Worm (Caenorhabditis elegans) whole organism, early embryonic: ENCODE results near the gene ZK354.8.
"Not testable (repeated sequence)": the region's sequence is repeated elsewhere in the genome, so short reads cannot be mapped to it uniquely, and the experiment has no call there.

Experiments
- B0310.2 ChIP-seq: sonication (generic microtip); optimal IDR thresholded peaks from 2 replicates; lab custom pipeline; 2016; ENCODE audit warnings: mild to moderate bottlenecking, missing genetic modification characterization, missing compliant biosample characterization
- F13C5.2 ChIP-seq: sonication (generic microtip); optimal IDR thresholded peaks from 2 replicates; lab custom pipeline; 2017; ENCODE audit warnings: mild to moderate bottlenecking, missing genetic modification characterization, inconsistent platforms, missing compliant biosample characterization
- aly-1 ChIP-seq: sonication (generic microtip); optimal IDR thresholded peaks from 2 replicates; lab custom pipeline; 2016; ENCODE audit warnings: missing genetic modification characterization, missing compliant biosample characterization
- ama-1 ChIP-seq: fragments of 150-350 bp; optimal IDR thresholded peaks from 2 replicates; lab custom pipeline; 2014
- ceh-13 ChIP-seq: fragments of 200-800 bp; sonication (Bioruptor generic); optimal IDR thresholded peaks from 2 replicates; lab custom pipeline; 2018; ENCODE audit warnings: mild to moderate bottlenecking, missing genetic modification characterization, missing compliant biosample characterization
- ceh-36 ChIP-seq: sonication (generic microtip); optimal IDR thresholded peaks from 2 replicates; lab custom pipeline; 2016; ENCODE audit warnings: missing genetic modification characterization, inconsistent platforms, missing compliant biosample characterization
- ets-7 ChIP-seq: sonication (generic microtip); optimal IDR thresholded peaks from 2 replicates; lab custom pipeline; 2016; ENCODE audit warnings: missing genotype, missing genetic modification characterization, missing compliant biosample characterization
- flt-1 ChIP-seq: fragments of 200-800 bp; sonication (Bioruptor generic); IDR thresholded peaks from 2 replicates; pipeline ENCODE4 v1.3.6; 2022; ENCODE audit warnings: missing genetic modification characterization, missing compliant biosample characterization
- hmbx-1 ChIP-seq: sonication (generic microtip); optimal IDR thresholded peaks from 2 replicates; lab custom pipeline; 2016; ENCODE audit warnings: mild to moderate bottlenecking, missing genetic modification characterization, missing compliant biosample characterization
- hmg-4 ChIP-seq: fragments of 200-800 bp; sonication (Bioruptor generic); optimal IDR thresholded peaks from 2 replicates; lab custom pipeline; 2018; ENCODE audit warnings: mild to moderate bottlenecking, missing genetic modification characterization, missing compliant biosample characterization
- hnd-1 ChIP-seq: sonication (generic microtip); optimal IDR thresholded peaks from 2 replicates; lab custom pipeline; 2016; ENCODE audit warnings: missing genetic modification characterization, missing compliant biosample characterization
- pes-1 ChIP-seq: fragments of 200-800 bp; sonication (Bioruptor generic); IDR thresholded peaks from 2 replicates; pipeline ENCODE4 v1.3.6; 2022; ENCODE audit warnings: missing genetic modification reagents, missing genetic modification characterization, missing compliant biosample characterization
- scrt-1 ChIP-seq: fragments of 200-800 bp; sonication (Bioruptor generic); IDR thresholded peaks from 2 replicates; pipeline ENCODE4 v1.3.6; 2022; ENCODE audit warnings: missing genetic modification characterization, missing compliant biosample characterization
- sea-1 ChIP-seq: fragments of 200-800 bp; sonication (Bioruptor generic); conservative IDR thresholded peaks from 2 replicates; pipeline ENCODE4 v1.3.6; 2022; ENCODE audit warnings: missing genetic modification characterization, missing compliant biosample characterization
- tbx-11 ChIP-seq: fragments of 200-800 bp; sonication (Bioruptor generic); IDR thresholded peaks from 2 replicates; pipeline ENCODE4 v1.3.6; 2022; ENCODE audit warnings: missing genetic modification characterization, missing compliant biosample characterization
- tbx-37 ChIP-seq: fragments of 200-800 bp; sonication (Bioruptor generic); conservative IDR thresholded peaks from 2 replicates; pipeline ENCODE4 v1.3.6; 2022; ENCODE audit warnings: missing genetic modification reagents, missing genetic modification characterization, missing compliant biosample characterization
- tra-4 ChIP-seq: sonication (generic microtip); optimal IDR thresholded peaks from 2 replicates; lab custom pipeline; 2017; ENCODE audit warnings: missing genetic modification characterization, missing compliant biosample characterization

ZK354.8 gene

DNA sequence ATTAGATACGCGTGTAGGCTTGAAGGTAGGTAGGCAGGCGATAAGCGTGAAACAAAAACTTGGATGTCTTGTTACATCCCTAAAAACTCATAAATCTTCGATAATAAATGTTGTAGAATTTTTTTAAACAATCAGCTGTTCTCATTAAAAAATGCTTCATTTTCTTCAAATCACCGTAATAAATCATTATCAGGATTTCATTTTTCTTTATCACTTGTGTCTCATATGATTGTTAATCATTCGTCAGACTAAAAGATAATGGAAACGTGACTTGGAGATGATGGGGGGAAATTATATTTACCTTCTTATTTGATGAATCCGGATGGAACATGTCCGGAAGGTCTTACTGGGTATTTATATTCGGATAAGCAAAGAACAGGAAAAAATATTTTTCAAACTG lies 27.5 kb upstream of the ZK354.8 start:
- TF ChIP-seq hmbx-1 (tag; lab: Kevin White, UChicago) (no peak), ets-7 (tag; lab: Kevin White, UChicago) (no peak), pes-1 (GFP tag; lab: Robert Waterston, UW) (no peak), aly-1 (tag; lab: Kevin White, UChicago) (no peak), tbx-37 (GFP tag; lab: Robert Waterston, UW) (no peak), tbx-11 (GFP tag; lab: Robert Waterston, UW) (no peak), F13C5.2 (no peak), B0310.2 (tag; lab: Kevin White, UChicago) (no peak), sea-1 (GFP tag; lab: Robert Waterston, UW) (no peak), scrt-1 (no peak), ceh-36 (tag; lab: Kevin White, UChicago) (no peak)

- TF ChIP-seq sea-1 (GFP tag; lab: Robert Waterston, UW): no peak
- TF ChIP-seq tra-4: no peak
- no peak for TF ChIP-seq aly-1 (tag; lab: Kevin White, UChicago)
- TF ChIP-seq flt-1 (GFP tag; lab: Robert Waterston, UW): no peak
Observed at ce11 chrIV:5332178-5332577, 26.2 kb upstream of the ZK354.8 start, which contains the start of gene Y4C6B.3. Y4C6B.3 (plus strand) TSS chrIV:5332478.

DNA sequence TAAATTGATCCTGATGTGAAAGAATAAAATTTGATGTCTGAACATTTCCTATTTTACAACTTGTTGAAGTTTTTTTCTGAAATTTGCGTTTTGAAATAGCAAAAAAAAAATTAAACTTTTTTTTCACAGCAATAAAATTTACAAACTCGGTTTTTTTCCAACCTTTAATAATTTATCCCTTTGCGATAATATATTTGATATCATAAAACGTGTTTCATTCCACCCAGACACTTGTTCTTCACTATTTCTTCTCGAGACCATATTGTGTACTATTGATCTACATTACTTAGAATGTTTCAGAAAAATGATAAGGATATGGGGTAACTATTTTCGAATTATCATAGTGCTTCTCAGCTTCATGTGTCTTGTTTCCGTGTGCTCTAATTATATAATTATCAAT lies 20.2 kb upstream of the ZK354.8 start, which contains the start of gene Y4C6B.4:
TSS of gene Y4C6B.4 (plus strand) at position 301 of the 400 bp plus-strand sequence.
- no peak for TF ChIP-seq aly-1 (tag; lab: Kevin White, UChicago)
- no peak for TF ChIP-seq ceh-36 (tag; lab: Kevin White, UChicago)
- no peak for TF ChIP-seq tra-4
- TF ChIP-seq ets-7 (tag; lab: Kevin White, UChicago): no peak
- no peak for TF ChIP-seq flt-1 (GFP tag; lab: Robert Waterston, UW)
- TF ChIP-seq ama-1 (lab: Kevin White, UChicago): no peak
- TF ChIP-seq scrt-1: no peak
- no peak for TF ChIP-seq tbx-11 (GFP tag; lab: Robert Waterston, UW)
- no peak for TF ChIP-seq pes-1 (GFP tag; lab: Robert Waterston, UW)

DNA sequence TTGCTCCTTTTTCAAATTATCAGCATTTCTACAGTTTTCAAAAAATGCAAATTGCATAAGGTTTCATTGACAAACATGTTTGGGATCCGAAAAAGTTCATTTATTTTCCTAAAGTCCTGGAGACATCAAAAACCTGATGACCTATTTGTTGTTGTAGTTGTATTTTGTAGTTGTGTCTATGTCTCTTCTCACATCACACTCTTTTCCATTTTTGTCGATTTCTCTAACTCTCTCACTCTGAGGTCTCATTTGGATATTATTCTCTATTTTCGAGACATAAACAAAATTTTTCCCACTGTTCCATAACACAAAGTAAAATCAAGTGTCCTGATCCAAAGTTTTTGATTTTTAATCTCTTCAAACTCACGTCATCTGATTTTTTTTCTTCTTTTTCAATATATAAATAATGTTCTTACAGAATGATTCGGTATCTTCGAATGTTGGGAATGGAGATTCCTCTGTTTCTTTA lies 12.9 kb upstream of the ZK354.8 start, which contains the start of gene slc-46A:
TSS of gene slc-46A (plus strand) at position 419 of the 469 bp plus-strand sequence.
- TF ChIP-seq B0310.2 (tag; lab: Kevin White, UChicago) (no peak), hmg-4 (GFP tag; lab: Kevin White, UChicago) (no peak), ets-7 (tag; lab: Kevin White, UChicago) (no peak), tbx-37 (GFP tag; lab: Robert Waterston, UW) (no peak), scrt-1 (no peak), hnd-1 (no peak), aly-1 (tag; lab: Kevin White, UChicago) (no peak), ceh-13 (GFP tag; lab: Kevin White, UChicago) (no peak), flt-1 (GFP tag; lab: Robert Waterston, UW) (no peak), pes-1 (GFP tag; lab: Robert Waterston, UW) (no peak), hmbx-1 (tag; lab: Kevin White, UChicago) (no peak), ama-1 (lab: Kevin White, UChicago) (no peak)

- no peak for TF ChIP-seq aly-1 (tag; lab: Kevin White, UChicago)
Observed at ce11 chrIV:5317106-5317505, 11.2 kb upstream of the ZK354.8 start.

ce11 chrIV:5316223-5316622 lies 10.3 kb upstream of the ZK354.8 start, which contains the start of gene msp-65:
msp-65 (plus strand) TSS chrIV:5316523.
- not testable (repeated sequence) for TF ChIP-seq ceh-13 (GFP tag; lab: Kevin White, UChicago); hmg-4 (GFP tag; lab: Kevin White, UChicago); scrt-1

ce11 chrIV:5313011-5313410 lies 7.1 kb upstream of the ZK354.8 start, which contains the start of the genes msp-59 and ZK354.2:
msp-59 (minus strand) TSS chrIV:5313111.
ZK354.2 (plus strand) TSS chrIV:5313405.
- not testable (repeated sequence) for TF ChIP-seq hnd-1; ama-1 (lab: Kevin White, UChicago); ceh-36 (tag; lab: Kevin White, UChicago)

DNA sequence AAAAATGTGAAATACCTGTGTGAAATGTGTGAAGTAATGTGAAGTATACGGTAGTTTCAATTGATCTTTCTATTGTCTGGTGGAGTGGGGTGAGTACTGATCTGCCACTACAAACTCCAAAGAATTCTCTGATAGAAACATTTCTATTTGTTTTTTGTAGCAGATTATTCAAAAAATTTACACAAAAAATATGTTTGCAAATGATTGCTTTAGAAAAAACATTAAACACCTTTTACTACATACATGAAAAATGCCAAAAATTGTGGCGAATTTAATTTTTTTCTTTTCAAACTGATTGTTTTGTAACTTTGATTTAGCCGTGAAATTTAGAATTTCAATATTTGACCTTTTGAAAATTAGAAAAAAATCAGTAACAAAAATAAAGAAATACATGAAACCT lies 3.8 kb upstream of the ZK354.8 start, which contains the start of gene ZK354.3:
TSS of gene ZK354.3 (plus strand) at position 301 of the 400 bp plus-strand sequence.
- no peak for TF ChIP-seq B0310.2 (tag; lab: Kevin White, UChicago)
- TF ChIP-seq hnd-1: no peak
- no peak for TF ChIP-seq ets-7 (tag; lab: Kevin White, UChicago)
- no peak for TF ChIP-seq hmg-4 (GFP tag; lab: Kevin White, UChicago)
- TF ChIP-seq sea-1 (GFP tag; lab: Robert Waterston, UW): no peak
- no peak for TF ChIP-seq aly-1 (tag; lab: Kevin White, UChicago)
- TF ChIP-seq tra-4: no peak
- no peak for TF ChIP-seq tbx-11 (GFP tag; lab: Robert Waterston, UW)
- no peak for TF ChIP-seq F13C5.2
- TF ChIP-seq ama-1 (lab: Kevin White, UChicago): no peak
- TF ChIP-seq ceh-36 (tag; lab: Kevin White, UChicago): no peak
- TF ChIP-seq hmbx-1 (tag; lab: Kevin White, UChicago): no peak
- TF ChIP-seq flt-1 (GFP tag; lab: Robert Waterston, UW): no peak
- TF ChIP-seq scrt-1: no peak
- TF ChIP-seq pes-1 (GFP tag; lab: Robert Waterston, UW): no peak
- no peak for TF ChIP-seq ceh-13 (GFP tag; lab: Kevin White, UChicago)
- no peak for TF ChIP-seq tbx-37 (GFP tag; lab: Robert Waterston, UW)
